Worm (Caenorhabditis elegans): ENCODE data around the gene avr-15.

The avr-15 gene

DNA sequence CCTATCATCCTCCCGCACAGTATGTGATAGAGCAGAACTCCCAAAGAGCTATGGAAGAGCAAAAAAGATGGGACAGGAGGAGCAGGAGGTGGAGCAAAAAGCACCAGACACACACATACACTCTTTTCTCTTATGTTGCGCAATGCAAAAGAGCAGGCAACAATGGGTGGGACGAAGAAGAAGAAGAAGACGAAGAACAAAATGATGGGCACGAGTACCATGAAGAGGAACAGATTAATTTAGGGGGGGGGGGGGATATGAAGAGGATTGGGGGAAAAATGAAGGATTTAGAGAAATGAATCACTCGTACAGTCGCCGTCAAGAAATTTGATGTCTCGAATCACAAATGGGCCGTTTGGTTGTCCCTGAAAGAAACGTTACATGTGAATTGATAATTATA, at the start of gene avr-15:
TSS of gene avr-15 (minus strand) at position 101 of the 400 bp plus-strand sequence.
- TF ChIP-seq T22C8.4 (GFP tag; IDR thresholded peaks at IDR 0.05) (no peak), flt-1 (GFP tag; IDR thresholded peaks at IDR 0.05) (no peak), tab-1 (GFP tag; IDR thresholded peaks at IDR 0.05) (no peak), ref-1 (GFP tag; conservative IDR thresholded peaks at IDR 0.05) (no peak), cog-1 (tag; optimal IDR thresholded peaks at IDR 0.05) (no peak), klf-2 (GFP tag; conservative IDR thresholded peaks at IDR 0.05) (no peak), ztf-29 (GFP tag; IDR thresholded peaks at IDR 0.05) (no peak), ztf-23 (GFP tag; IDR thresholded peaks at IDR 0.05) (no peak), med-1 (GFP tag; optimal IDR thresholded peaks at IDR 0.05; ENCODE audit: insufficient read depth) (no peak)

DNA sequence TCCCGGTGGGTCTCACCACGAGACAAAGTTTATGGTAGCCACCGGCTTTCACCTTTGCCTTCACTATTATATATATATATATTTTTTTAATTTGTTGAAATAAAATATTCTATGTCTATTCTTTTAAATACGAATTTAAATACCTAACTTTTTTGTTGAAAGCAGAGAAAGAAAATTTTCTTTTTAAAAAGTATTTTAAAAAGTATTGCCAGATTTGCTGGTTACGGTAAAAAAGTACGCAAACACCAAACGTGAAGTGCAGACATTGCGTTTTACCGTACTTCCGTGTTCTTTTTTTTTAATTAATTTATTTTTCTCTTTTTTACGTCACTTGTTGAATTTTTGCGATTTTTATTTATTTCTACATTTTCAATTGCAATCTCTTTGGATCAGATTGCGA, 48.5 kb upstream of the avr-15 start, which contains the start of gene C56A3.8:
TSS of gene C56A3.8 (plus strand) at position 301 of the 400 bp plus-strand sequence.
- TF ChIP-seq klf-2 (GFP tag; conservative IDR thresholded peaks at IDR 0.05) (no peak), tab-1 (GFP tag; IDR thresholded peaks at IDR 0.05) (no peak), cog-1 (tag; optimal IDR thresholded peaks at IDR 0.05) (no peak), ref-1 (GFP tag; conservative IDR thresholded peaks at IDR 0.05) (no peak), ztf-29 (GFP tag; IDR thresholded peaks at IDR 0.05) (no peak), ztf-23 (GFP tag; IDR thresholded peaks at IDR 0.05) (no peak), flt-1 (GFP tag; IDR thresholded peaks at IDR 0.05) (no peak), med-1 (GFP tag; optimal IDR thresholded peaks at IDR 0.05; ENCODE audit: insufficient read depth) (no peak), T22C8.4 (GFP tag; IDR thresholded peaks at IDR 0.05) (no peak)

DNA sequence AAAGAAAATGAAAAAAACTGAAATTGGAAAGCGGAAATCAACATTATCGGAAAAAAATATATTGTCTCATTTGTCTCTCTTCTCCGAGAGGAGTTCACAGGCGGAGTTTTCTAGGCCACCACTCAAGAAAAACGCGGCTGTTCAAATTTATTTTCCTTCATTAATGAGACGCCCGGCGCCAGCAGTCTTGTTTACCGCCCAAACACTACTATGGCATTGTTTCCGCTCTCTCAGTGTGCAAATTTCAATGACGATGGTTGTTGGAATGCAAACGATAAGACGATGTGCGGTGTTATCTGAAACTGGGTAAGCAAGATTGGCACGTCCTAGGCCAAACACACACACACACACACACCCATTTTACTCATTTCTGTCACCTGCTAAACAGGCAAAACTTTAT, 45.2 kb upstream of the avr-15 start, which contains the start of gene cav-2:
TSS of gene cav-2 (plus strand) at position 359 of the 400 bp plus-strand sequence.
- TF ChIP-seq flt-1 (GFP tag; IDR thresholded peaks at IDR 0.05) (peak; percentile 87), T22C8.4 (GFP tag; IDR thresholded peaks at IDR 0.05) (no peak), ztf-23 (GFP tag; IDR thresholded peaks at IDR 0.05) (peak; percentile 73), ztf-29 (GFP tag; IDR thresholded peaks at IDR 0.05) (no peak), tab-1 (GFP tag; IDR thresholded peaks at IDR 0.05) (no peak), med-1 (GFP tag; optimal IDR thresholded peaks at IDR 0.05; ENCODE audit: insufficient read depth) (no peak), ref-1 (GFP tag; conservative IDR thresholded peaks at IDR 0.05) (no peak), cog-1 (tag; optimal IDR thresholded peaks at IDR 0.05) (peak; percentile 3), klf-2 (GFP tag; conservative IDR thresholded peaks at IDR 0.05) (peak; percentile 56; the same call in 1 of the 2 replicates)

DNA sequence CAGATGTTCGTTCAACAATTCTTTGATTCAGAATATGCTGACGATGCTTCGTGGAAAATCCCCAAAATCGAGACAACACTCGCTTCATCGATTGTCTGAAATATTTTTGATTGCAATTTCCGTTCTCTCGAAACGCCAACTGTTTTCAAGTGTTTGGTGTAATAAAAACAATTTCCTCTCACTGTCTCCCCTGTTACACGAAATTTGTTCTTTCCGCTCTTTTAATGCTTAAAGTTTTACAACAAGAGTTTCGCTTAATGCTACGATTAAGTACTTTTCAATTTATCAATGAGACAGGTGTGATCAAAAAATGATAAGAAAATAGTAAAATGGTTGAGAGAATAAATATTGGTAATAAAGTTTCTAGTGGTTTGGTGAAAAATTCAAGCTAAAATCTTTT, 44.8 kb upstream of the avr-15 start, which contains the start of gene C56A3.6:
TSS of gene C56A3.6 (minus strand) at position 101 of the 400 bp plus-strand sequence.
- TF ChIP-seq ztf-23 (GFP tag; IDR thresholded peaks at IDR 0.05) (no peak), ztf-29 (GFP tag; IDR thresholded peaks at IDR 0.05) (no peak), klf-2 (GFP tag; conservative IDR thresholded peaks at IDR 0.05) (no peak), med-1 (GFP tag; optimal IDR thresholded peaks at IDR 0.05; ENCODE audit: insufficient read depth) (no peak), T22C8.4 (GFP tag; IDR thresholded peaks at IDR 0.05) (no peak), flt-1 (GFP tag; IDR thresholded peaks at IDR 0.05) (no peak), tab-1 (GFP tag; IDR thresholded peaks at IDR 0.05) (no peak), ref-1 (GFP tag; conservative IDR thresholded peaks at IDR 0.05) (no peak), cog-1 (tag; optimal IDR thresholded peaks at IDR 0.05) (no peak)

DNA sequence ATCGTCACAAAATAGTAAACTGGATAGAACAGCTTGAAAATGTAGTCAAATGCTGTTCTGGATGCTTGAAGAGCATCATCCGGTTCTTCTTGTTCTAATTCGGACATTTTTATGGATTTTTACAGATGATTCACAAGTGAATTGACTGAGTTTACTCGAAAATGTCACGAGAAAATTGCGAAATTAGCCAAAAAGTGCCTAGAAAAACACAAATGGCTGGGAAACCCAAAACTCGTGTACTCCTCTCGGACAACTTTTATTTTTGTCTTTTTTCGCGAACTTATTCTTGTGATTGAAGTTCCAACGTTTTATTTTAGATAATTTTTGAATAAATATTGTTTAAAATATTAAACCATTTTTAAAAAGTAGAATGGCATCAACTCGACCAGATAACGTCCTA, 40.1 kb upstream of the avr-15 start, which contains the start of the genes C56A3.4 and C56A3.5:
TSS of gene C56A3.4 (minus strand) at position 154 of the 400 bp plus-strand sequence.
TSS of gene C56A3.5 (plus strand) at position 367 of the 400 bp plus-strand sequence.
- TF ChIP-seq cog-1 (tag; optimal IDR thresholded peaks at IDR 0.05) (no peak), klf-2 (GFP tag; conservative IDR thresholded peaks at IDR 0.05) (no peak), ztf-23 (GFP tag; IDR thresholded peaks at IDR 0.05) (no peak), T22C8.4 (GFP tag; IDR thresholded peaks at IDR 0.05) (no peak), ztf-29 (GFP tag; IDR thresholded peaks at IDR 0.05) (no peak), ref-1 (GFP tag; conservative IDR thresholded peaks at IDR 0.05) (no peak), flt-1 (GFP tag; IDR thresholded peaks at IDR 0.05) (no peak), tab-1 (GFP tag; IDR thresholded peaks at IDR 0.05) (no peak), med-1 (GFP tag; optimal IDR thresholded peaks at IDR 0.05; ENCODE audit: insufficient read depth) (no peak)

DNA sequence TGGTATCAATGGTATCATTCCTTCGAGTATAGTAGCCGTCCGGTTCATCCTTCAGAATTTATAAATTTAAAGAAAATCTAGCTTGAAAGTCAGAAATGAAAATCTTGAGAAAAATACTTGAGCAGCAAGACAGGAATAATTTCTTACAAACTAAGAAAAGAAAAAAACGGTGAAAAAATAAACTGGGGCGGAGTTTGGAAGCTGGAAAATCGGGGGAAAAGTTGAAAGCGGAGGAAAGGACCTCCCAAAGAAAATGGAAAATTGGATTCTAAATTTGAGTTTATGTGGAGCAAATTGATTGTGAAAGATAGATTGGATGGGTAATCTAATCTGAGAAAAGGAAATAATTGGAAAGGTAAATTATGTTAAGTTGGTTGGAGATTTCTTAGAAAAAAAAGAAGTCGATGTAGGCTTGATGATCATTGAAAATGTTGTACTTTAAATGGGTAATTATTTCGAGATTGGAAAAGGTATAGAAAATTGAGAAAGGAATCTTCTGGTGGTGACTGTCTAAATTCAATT, 24.6 kb upstream of the avr-15 start, which contains the start of gene frpr-5:
TSS of gene frpr-5 (minus strand) at position 51 of the 522 bp plus-strand sequence.
- TF ChIP-seq tab-1 (GFP tag; IDR thresholded peaks at IDR 0.05) (no peak), T22C8.4 (GFP tag; IDR thresholded peaks at IDR 0.05) (no peak), flt-1 (GFP tag; IDR thresholded peaks at IDR 0.05) (no peak), klf-2 (GFP tag; conservative IDR thresholded peaks at IDR 0.05) (no peak), cog-1 (tag; optimal IDR thresholded peaks at IDR 0.05) (no peak)

DNA sequence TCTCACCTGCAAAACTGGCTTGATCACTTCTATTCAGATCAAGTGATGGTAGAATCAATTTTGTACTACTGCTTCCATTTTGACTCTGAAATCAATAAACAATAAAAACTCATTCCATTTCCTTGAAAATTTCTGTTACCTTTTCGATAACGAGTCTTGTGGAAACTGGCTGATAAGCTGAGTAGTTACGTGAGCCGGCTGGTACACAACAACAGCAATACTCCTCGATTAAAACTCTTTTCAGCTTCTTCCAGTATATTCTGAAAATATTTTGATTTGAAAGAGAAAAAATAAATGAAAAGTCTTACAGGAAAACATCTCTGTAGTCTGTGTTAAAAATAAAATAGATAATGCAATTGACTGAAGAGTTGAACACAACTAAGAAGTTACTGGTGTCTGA, 21.0 kb upstream of the avr-15 start:
- TF ChIP-seq med-1 (GFP tag; optimal IDR thresholded peaks at IDR 0.05; ENCODE audit: insufficient read depth) (no peak), flt-1 (GFP tag; IDR thresholded peaks at IDR 0.05) (no peak), T22C8.4 (GFP tag; IDR thresholded peaks at IDR 0.05) (no peak), klf-2 (GFP tag; conservative IDR thresholded peaks at IDR 0.05) (no peak), ztf-29 (GFP tag; IDR thresholded peaks at IDR 0.05) (no peak), cog-1 (tag; optimal IDR thresholded peaks at IDR 0.05) (no peak), tab-1 (GFP tag; IDR thresholded peaks at IDR 0.05) (no peak), ref-1 (GFP tag; conservative IDR thresholded peaks at IDR 0.05) (no peak), ztf-23 (GFP tag; IDR thresholded peaks at IDR 0.05) (no peak)

DNA sequence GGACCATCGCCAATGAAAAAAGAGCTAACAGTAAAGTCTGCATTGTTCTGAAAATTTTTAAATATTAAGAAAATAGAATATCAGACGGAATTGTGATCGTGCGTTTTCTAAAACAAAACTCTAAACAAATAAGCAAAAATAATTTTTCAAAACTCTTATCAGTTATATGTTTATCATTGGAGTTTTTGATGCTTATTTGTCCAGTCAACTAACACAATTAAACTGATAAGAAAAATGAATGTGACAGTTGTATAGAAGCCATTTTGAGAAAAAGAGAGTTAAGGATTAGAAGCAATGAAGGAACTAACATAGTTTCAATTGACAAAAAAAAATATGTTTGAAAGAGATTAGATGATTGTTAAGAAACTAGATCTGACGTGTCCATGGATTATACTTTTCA, 19.2 kb upstream of the avr-15 start, which contains the start of gene ttr-44:
TSS of gene ttr-44 (minus strand) at position 47 of the 400 bp plus-strand sequence.
- TF ChIP-seq flt-1 (GFP tag; IDR thresholded peaks at IDR 0.05) (no peak), tab-1 (GFP tag; IDR thresholded peaks at IDR 0.05) (no peak), ztf-23 (GFP tag; IDR thresholded peaks at IDR 0.05) (no peak), ztf-29 (GFP tag; IDR thresholded peaks at IDR 0.05) (no peak), T22C8.4 (GFP tag; IDR thresholded peaks at IDR 0.05) (no peak), ref-1 (GFP tag; conservative IDR thresholded peaks at IDR 0.05) (no peak), cog-1 (tag; optimal IDR thresholded peaks at IDR 0.05) (no peak), klf-2 (GFP tag; conservative IDR thresholded peaks at IDR 0.05) (no peak), med-1 (GFP tag; optimal IDR thresholded peaks at IDR 0.05; ENCODE audit: insufficient read depth) (no peak)

DNA sequence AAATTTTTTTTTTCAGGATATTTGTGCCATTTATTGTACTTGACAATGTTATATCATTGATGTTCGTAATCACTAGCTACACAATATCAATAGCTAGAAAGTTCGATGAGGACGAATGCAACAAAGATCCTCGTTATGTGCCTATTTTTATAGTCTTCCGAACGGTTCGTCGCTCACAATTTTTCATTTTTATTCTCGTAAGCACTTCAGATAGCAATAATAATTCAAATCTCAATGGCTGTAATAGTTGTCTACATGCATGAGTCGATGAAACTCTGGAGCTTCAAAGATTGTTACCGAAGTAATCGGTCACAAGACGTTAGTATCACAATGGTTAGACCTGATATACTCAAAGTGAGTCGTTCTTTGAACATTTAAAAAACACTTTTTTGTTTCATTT, 17.6 kb upstream of the avr-15 start:
- TF ChIP-seq med-1 (GFP tag; optimal IDR thresholded peaks at IDR 0.05; ENCODE audit: insufficient read depth), result no peak
- TF ChIP-seq ztf-29 (GFP tag; IDR thresholded peaks at IDR 0.05), result no peak
- no peak for TF ChIP-seq klf-2 (GFP tag; conservative IDR thresholded peaks at IDR 0.05)
- TF ChIP-seq cog-1 (tag; optimal IDR thresholded peaks at IDR 0.05), result no peak
- no peak for TF ChIP-seq tab-1 (GFP tag; IDR thresholded peaks at IDR 0.05)
- TF ChIP-seq T22C8.4 (GFP tag; IDR thresholded peaks at IDR 0.05), result no peak
- no peak for TF ChIP-seq ztf-23 (GFP tag; IDR thresholded peaks at IDR 0.05)
- TF ChIP-seq ref-1 (GFP tag; conservative IDR thresholded peaks at IDR 0.05), result no peak
- TF ChIP-seq flt-1 (GFP tag; IDR thresholded peaks at IDR 0.05), result no peak
